Worm (Caenorhabditis elegans) whole organism, L3 larva: ENCODE measurements around the gene C14H10.3.

Source experiments
- ama-1 ChIP-seq: fragments of 150-350 bp; optimal IDR thresholded peaks from 2 replicates; lab custom pipeline; 2018
- lin-15B ChIP-seq: fragments of 150-350 bp; optimal IDR thresholded peaks from 2 replicates; lab custom pipeline; 2014; ENCODE audit warnings: missing biosample characterization, missing genetic modification characterization
- nhr-28 ChIP-seq: fragments of 150-350 bp; optimal IDR thresholded peaks from 2 replicates; lab custom pipeline; 2014; ENCODE audit warnings: missing biosample characterization, missing genetic modification characterization
- pqm-1 ChIP-seq: fragments of 150-350 bp; optimal IDR thresholded peaks from 2 replicates; lab custom pipeline; 2017; ENCODE audit warnings: missing biosample characterization, missing genetic modification characterization, inconsistent platforms

DNA sequence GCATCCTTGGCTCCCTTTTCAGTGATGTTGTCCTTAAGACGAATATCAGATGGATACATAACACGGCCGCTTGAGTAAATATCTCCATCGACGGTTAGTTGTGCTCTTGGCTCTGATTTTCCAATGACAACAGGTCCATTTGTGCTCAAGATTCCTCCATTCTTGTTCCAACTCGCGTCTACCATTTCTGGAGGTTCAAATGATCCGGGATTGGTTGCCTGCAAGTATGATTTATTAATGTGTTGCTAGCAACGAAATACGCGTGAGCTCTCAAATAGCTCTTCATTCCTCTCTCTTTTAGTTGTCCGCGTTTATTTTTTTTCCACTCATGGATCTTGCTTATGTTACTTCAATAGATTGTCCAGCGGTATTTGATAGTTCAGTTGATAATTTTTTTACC lies 44.2 kb downstream of the C14H10.3 start, which contains the start of gene arrd-28:
- TF ChIP-seq pqm-1 = no peak
- TF ChIP-seq lin-15B = no peak
- TF ChIP-seq ama-1 (lab: Kevin White, UChicago) = no peak
- no peak for TF ChIP-seq nhr-28 (tag; lab: Kevin White, UChicago)
